Worm (Caenorhabditis elegans): ENCODE measurements around the gene Y38F1A.7.

DNA sequence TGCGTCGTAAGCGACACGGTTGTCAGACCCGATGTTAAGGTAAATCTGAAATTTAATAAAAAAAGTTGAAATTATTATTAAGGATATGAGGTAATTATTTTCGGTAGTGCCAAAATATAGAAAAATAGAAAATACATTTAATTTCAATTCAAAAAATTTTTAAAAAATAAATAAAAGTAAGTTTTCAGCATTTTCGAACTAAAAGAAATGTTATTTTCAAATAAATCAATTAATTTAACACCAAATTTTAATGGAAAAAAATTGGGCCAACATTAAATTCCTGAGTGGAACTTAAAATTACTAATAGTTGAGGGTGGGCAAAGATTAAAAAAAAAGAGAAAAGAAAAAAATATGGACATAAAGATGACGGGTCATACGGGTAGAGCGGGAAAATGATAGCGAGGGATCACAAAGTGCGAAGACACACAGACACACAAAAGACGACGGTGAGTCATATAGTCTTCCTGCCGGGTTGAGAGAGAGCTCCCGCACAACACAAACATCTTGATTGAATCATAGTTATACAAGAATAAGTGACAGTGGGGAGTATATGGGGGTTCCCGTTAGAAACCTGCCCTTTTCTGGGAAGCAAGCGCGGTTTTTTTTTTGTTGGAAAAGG is 28.3 kb upstream of the Y38F1A.7 start, which contains the start of gene max-2:
- TF ChIP-seq C04F5.9 (tag; optimal IDR thresholded peaks at IDR 0.05) (no peak), zip-4 (GFP tag; optimal IDR thresholded peaks at IDR 0.05) (no peak), snpc-4 (tag; optimal IDR thresholded peaks at IDR 0.05) (no peak), ceh-82 (tag; optimal IDR thresholded peaks at IDR 0.05) (no peak), nhr-237 (tag; optimal IDR thresholded peaks at IDR 0.05) (no peak), pqm-1 (tag; optimal IDR thresholded peaks at IDR 0.05) (no peak), Y116A8C.19 (tag; optimal IDR thresholded peaks at IDR 0.05; ENCODE audit: borderline replicate concordance) (no peak), dpl-1 (GFP tag; optimal IDR thresholded peaks at IDR 0.05) (peak in 1 of 3 experiments; percentile 1)

All from whole organism, L1 larva.